Worm (Caenorhabditis elegans): Measurements from ENCODE around the gene C01G10.7.

C01G10.7 gene

ce11 chrV:15071015-15071810 lies 14.3 kb upstream of the C01G10.7 start, which contains the start of gene unc-76:
TSS of gene unc-76 (plus strand) at chrV:15071760.
- TF ChIP-seq flt-1 (GFP tag; IDR thresholded peaks at IDR 0.05) (0 out of 2 replicates have a peak, but pooled peaks have one; percentile 11), med-1 (GFP tag; optimal IDR thresholded peaks at IDR 0.05; ENCODE audit: insufficient read depth) (no peak), cog-1 (tag; optimal IDR thresholded peaks at IDR 0.05) (peak; percentile 87)

ce11 chrV:15072738-15073137 lies 12.8 kb upstream of the C01G10.7 start:
- TF ChIP-seq ref-1 (GFP tag; conservative IDR thresholded peaks at IDR 0.05) (no peak), ztf-23 (GFP tag; IDR thresholded peaks at IDR 0.05) (peak; percentile 53; the same call in 1 of the 2 replicates), ztf-29 (GFP tag; IDR thresholded peaks at IDR 0.05) (no peak), flt-1 (GFP tag; IDR thresholded peaks at IDR 0.05) (0 out of 2 replicates have a peak, but pooled peaks have one; percentile 37)

- TF ChIP-seq flt-1 (GFP tag; IDR thresholded peaks at IDR 0.05): no peak
Measured at ce11 chrV:15074907-15075306, 10.6 kb upstream of the C01G10.7 start.

- TF ChIP-seq ztf-23 (GFP tag; IDR thresholded peaks at IDR 0.05): no peak
- no peak for TF ChIP-seq ztf-29 (GFP tag; IDR thresholded peaks at IDR 0.05)
- no peak for TF ChIP-seq med-1 (GFP tag; optimal IDR thresholded peaks at IDR 0.05; ENCODE audit: insufficient read depth)
- no peak for TF ChIP-seq klf-2 (GFP tag; conservative IDR thresholded peaks at IDR 0.05)
- TF ChIP-seq cog-1 (tag; optimal IDR thresholded peaks at IDR 0.05): no peak
- no peak for TF ChIP-seq flt-1 (GFP tag; IDR thresholded peaks at IDR 0.05)
- no peak for TF ChIP-seq tab-1 (GFP tag; IDR thresholded peaks at IDR 0.05)
- no peak for TF ChIP-seq T22C8.4 (GFP tag; IDR thresholded peaks at IDR 0.05)
- no peak for TF ChIP-seq ref-1 (GFP tag; conservative IDR thresholded peaks at IDR 0.05)
Measured at ce11 chrV:15078560-15078959, 7.0 kb upstream of the C01G10.7 start.

ce11 chrV:15082291-15082690 lies 3.3 kb upstream of the C01G10.7 start, which contains the start of the genes C01G10.10 and C01G10.9:
TSS of gene C01G10.10 (minus strand) at chrV:15082441.
TSS of gene C01G10.9 (plus strand) at chrV:15082530.
- 0 out of 2 replicates have a peak, but pooled peaks have one; percentile 10 for TF ChIP-seq flt-1 (GFP tag; IDR thresholded peaks at IDR 0.05)
- no peak for TF ChIP-seq ref-1 (GFP tag; conservative IDR thresholded peaks at IDR 0.05)

- TF ChIP-seq cog-1 (tag; optimal IDR thresholded peaks at IDR 0.05) (no peak), klf-2 (GFP tag; conservative IDR thresholded peaks at IDR 0.05) (no peak), ztf-29 (GFP tag; IDR thresholded peaks at IDR 0.05) (no peak), tab-1 (GFP tag; IDR thresholded peaks at IDR 0.05) (no peak), flt-1 (GFP tag; IDR thresholded peaks at IDR 0.05) (no peak), ref-1 (GFP tag; conservative IDR thresholded peaks at IDR 0.05) (no peak), ztf-23 (GFP tag; IDR thresholded peaks at IDR 0.05) (no peak), T22C8.4 (GFP tag; IDR thresholded peaks at IDR 0.05) (no peak), med-1 (GFP tag; optimal IDR thresholded peaks at IDR 0.05; ENCODE audit: insufficient read depth) (no peak)
Measured at ce11 chrV:15083659-15084058, 1.9 kb upstream of the C01G10.7 start.

- TF ChIP-seq flt-1 (GFP tag; IDR thresholded peaks at IDR 0.05) (no peak), T22C8.4 (GFP tag; IDR thresholded peaks at IDR 0.05) (no peak), ztf-29 (GFP tag; IDR thresholded peaks at IDR 0.05) (no peak), ref-1 (GFP tag; conservative IDR thresholded peaks at IDR 0.05) (no peak), tab-1 (GFP tag; IDR thresholded peaks at IDR 0.05) (no peak), cog-1 (tag; optimal IDR thresholded peaks at IDR 0.05) (no peak), klf-2 (GFP tag; conservative IDR thresholded peaks at IDR 0.05) (no peak), med-1 (GFP tag; optimal IDR thresholded peaks at IDR 0.05; ENCODE audit: insufficient read depth) (no peak), ztf-23 (GFP tag; IDR thresholded peaks at IDR 0.05) (no peak)
Measured at ce11 chrV:15087207-15087706, 1.7 kb downstream of the C01G10.7 start, which contains the start of the genes C01G10.15 and C01G10.6. TSS of gene C01G10.15 (minus strand) at chrV:15087307. TSS of gene C01G10.6 (plus strand) at chrV:15087656.

- TF ChIP-seq ref-1 (GFP tag; conservative IDR thresholded peaks at IDR 0.05) (no peak), med-1 (GFP tag; optimal IDR thresholded peaks at IDR 0.05; ENCODE audit: insufficient read depth) (no peak), T22C8.4 (GFP tag; IDR thresholded peaks at IDR 0.05) (no peak), klf-2 (GFP tag; conservative IDR thresholded peaks at IDR 0.05) (no peak), cog-1 (tag; optimal IDR thresholded peaks at IDR 0.05) (no peak), ztf-29 (GFP tag; IDR thresholded peaks at IDR 0.05) (no peak), tab-1 (GFP tag; IDR thresholded peaks at IDR 0.05) (no peak)
Measured at ce11 chrV:15088613-15089012, 3.1 kb downstream of the C01G10.7 start, which contains the start of gene C01G10.18. TSS of gene C01G10.18 (minus strand) at chrV:15088713.

ce11 chrV:15089438-15089837 lies 3.9 kb downstream of the C01G10.7 start, which contains the start of the genes C01G10.5 and C01G10.4:
TSS of gene C01G10.5 (minus strand) at chrV:15089538.
TSS of gene C01G10.4 (plus strand) at chrV:15089740.
- no peak for TF ChIP-seq T22C8.4 (GFP tag; IDR thresholded peaks at IDR 0.05)
- no peak for TF ChIP-seq ref-1 (GFP tag; conservative IDR thresholded peaks at IDR 0.05)
- TF ChIP-seq cog-1 (tag; optimal IDR thresholded peaks at IDR 0.05): no peak
- no peak for TF ChIP-seq tab-1 (GFP tag; IDR thresholded peaks at IDR 0.05)
- no peak for TF ChIP-seq ztf-29 (GFP tag; IDR thresholded peaks at IDR 0.05)
- no peak for TF ChIP-seq klf-2 (GFP tag; conservative IDR thresholded peaks at IDR 0.05)
- no peak for TF ChIP-seq ztf-23 (GFP tag; IDR thresholded peaks at IDR 0.05)
- no peak for TF ChIP-seq flt-1 (GFP tag; IDR thresholded peaks at IDR 0.05)
- TF ChIP-seq med-1 (GFP tag; optimal IDR thresholded peaks at IDR 0.05; ENCODE audit: insufficient read depth): no peak

ce11 chrV:15090457-15090856 lies 4.9 kb downstream of the C01G10.7 start, which contains the start of gene C01G10.17:
TSS of gene C01G10.17 (plus strand) at chrV:15090757.
- TF ChIP-seq ztf-29 (GFP tag; IDR thresholded peaks at IDR 0.05) (no peak), ztf-23 (GFP tag; IDR thresholded peaks at IDR 0.05) (no peak), tab-1 (GFP tag; IDR thresholded peaks at IDR 0.05) (no peak), ref-1 (GFP tag; conservative IDR thresholded peaks at IDR 0.05) (no peak), T22C8.4 (GFP tag; IDR thresholded peaks at IDR 0.05) (no peak), klf-2 (GFP tag; conservative IDR thresholded peaks at IDR 0.05) (no peak), flt-1 (GFP tag; IDR thresholded peaks at IDR 0.05) (no peak), med-1 (GFP tag; optimal IDR thresholded peaks at IDR 0.05; ENCODE audit: insufficient read depth) (no peak), cog-1 (tag; optimal IDR thresholded peaks at IDR 0.05) (no peak)

All from whole organism, midembryonic.